Fruit fly (Drosophila melanogaster): Measurements from ENCODE around the gene CG7573.
A peak's percentile ranks its signal among the peaks of the same experiment; 100 is the strongest.

CG7573 gene

DNA sequence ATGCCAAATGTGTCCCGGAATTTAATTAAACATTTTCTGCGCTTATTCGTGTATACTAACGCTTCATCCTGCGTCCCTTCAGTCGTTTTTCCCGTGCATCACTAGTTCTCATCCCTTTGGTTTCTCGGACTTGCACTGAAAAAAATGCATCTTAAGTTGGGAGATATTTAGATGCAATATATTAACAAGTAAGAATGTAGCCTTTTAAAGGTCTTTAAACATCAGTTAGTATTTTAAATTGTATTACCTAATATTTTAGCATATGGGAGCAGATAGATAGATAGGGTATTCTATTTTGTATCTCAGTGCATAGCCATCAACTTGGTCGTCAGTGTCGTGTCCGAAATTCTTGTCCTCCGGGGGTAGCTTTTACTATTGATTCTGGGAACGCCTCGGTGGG, 22.4 kb downstream of the CG7573 start (continued):
- peak; percentile 5 for TF ChIP-seq Nf-YB (GFP tag; optimal IDR thresholded peaks at IDR 0.05)
- TF ChIP-seq Ptx1 (GFP tag; IDR thresholded peaks at IDR 0.05) = peak; percentile 44; the same call in 1 of the 2 replicates
- peak; percentile 26 for TF ChIP-seq CG30403 (GFP tag; optimal IDR thresholded peaks at IDR 0.05)
- peak; percentile 34; the same call in 1 of the 2 replicates for TF ChIP-seq CG4404 (GFP tag; IDR thresholded peaks at IDR 0.05)
- peak; percentile 37 for TF ChIP-seq Camta (GFP tag; optimal IDR thresholded peaks at IDR 0.05)
- peak; percentile 30 for TF ChIP-seq CG12659 (GFP tag; optimal IDR thresholded peaks at IDR 0.05)
- peak; percentile 42; the same call in 1 of the 3 replicates for TF ChIP-seq otp (GFP tag; IDR thresholded peaks at IDR 0.05)
- peak; percentile 65 for TF ChIP-seq CG7839 (tag; optimal IDR thresholded peaks at IDR 0.05)
- TF ChIP-seq BtbVII (GFP tag; optimal IDR thresholded peaks at IDR 0.05) = no peak
- TF ChIP-seq zen (tag; optimal IDR thresholded peaks at IDR 0.05) = peak; percentile 31
- TF ChIP-seq CG17385 (GFP tag; optimal IDR thresholded peaks at IDR 0.05) = peak; percentile 30
- TF ChIP-seq Ssrp (tag; optimal IDR thresholded peaks at IDR 0.05) = peak; percentile 57
- peak; percentile 21 for TF ChIP-seq org-1 (GFP tag; optimal IDR thresholded peaks at IDR 0.05)
- TF ChIP-seq CG2712 (tag; optimal IDR thresholded peaks at IDR 0.05) = peak; percentile 81
- peak; percentile 66 for TF ChIP-seq CG2202 (tag; optimal IDR thresholded peaks at IDR 0.05)
- TF ChIP-seq Atf6 (GFP tag; IDR thresholded peaks at IDR 0.05) = no peak
- peak; percentile 47 for TF ChIP-seq CG8388 (GFP tag; optimal IDR thresholded peaks at IDR 0.05)
- TF ChIP-seq gce (GFP tag; IDR thresholded peaks at IDR 0.05) = 0 out of 3 replicates have a peak, but pooled peaks have one; percentile 22
- no peak for TF ChIP-seq usp (GFP tag; optimal IDR thresholded peaks at IDR 0.05)
- peak; percentile 49; the same call in 1 of the 2 replicates for TF ChIP-seq CG32772 (GFP tag; IDR thresholded peaks at IDR 0.05)
- peak; percentile 69 for TF ChIP-seq CG12391 (tag; optimal IDR thresholded peaks at IDR 0.05)
- TF ChIP-seq sens (GFP tag) = peak; percentile 94
- TF ChIP-seq tap (tag; optimal IDR thresholded peaks at IDR 0.05) = peak; percentile 57
- TF ChIP-seq dysf (GFP tag; IDR thresholded peaks at IDR 0.05) = peak; percentile 48; the same call in 1 of the 3 replicates
- peak; percentile 37 for TF ChIP-seq gcm (GFP tag; optimal IDR thresholded peaks at IDR 0.05)
- peak; percentile 20 for TF ChIP-seq CG9437 (GFP tag; optimal IDR thresholded peaks at IDR 0.05)
- TF ChIP-seq CG8290 (GFP tag; optimal IDR thresholded peaks at IDR 0.05) = no peak
- TF ChIP-seq CG8290 (tag; optimal IDR thresholded peaks at IDR 0.05) = peak in 1 of 2 experiments; percentile 15
- TF ChIP-seq bab2 (GFP tag; optimal IDR thresholded peaks at IDR 0.05) = peak; percentile 28
- peak; percentile 59 for TF ChIP-seq grau (tag; optimal IDR thresholded peaks at IDR 0.05)
- TF ChIP-seq peb (GFP tag; IDR thresholded peaks at IDR 0.05) = 0 out of 2 replicates have a peak, but pooled peaks have one; percentile 19
- TF ChIP-seq gsb-n (tag; optimal IDR thresholded peaks at IDR 0.05) = peak; percentile 60
- TF ChIP-seq ranshi (GFP tag; IDR thresholded peaks at IDR 0.05) = peak; percentile 63
- peak; percentile 32 for TF ChIP-seq Dek (tag; optimal IDR thresholded peaks at IDR 0.05)
- TF ChIP-seq ab (GFP tag; optimal IDR thresholded peaks at IDR 0.05) = no peak
- TF ChIP-seq dmrt99B (tag; optimal IDR thresholded peaks at IDR 0.05) = peak; percentile 42
- peak; percentile 51; the same call in 2 of the 3 replicates for TF ChIP-seq ci (GFP tag; IDR thresholded peaks at IDR 0.05)
- TF ChIP-seq CG16863 (GFP tag; optimal IDR thresholded peaks at IDR 0.05) = peak; percentile 24
- peak; percentile 61 for TF ChIP-seq Xbp1 (GFP tag; optimal IDR thresholded peaks at IDR 0.05)
- no peak for TF ChIP-seq CG10321 (GFP tag; IDR thresholded peaks at IDR 0.05)
- no peak for TF ChIP-seq jumu (GFP tag; optimal IDR thresholded peaks at IDR 0.05)
- TF ChIP-seq CG17328 (GFP tag; IDR thresholded peaks at IDR 0.05) = no peak
- no peak for TF ChIP-seq sc (optimal IDR thresholded peaks at IDR 0.05)
- TF ChIP-seq sc (GFP tag; optimal IDR thresholded peaks at IDR 0.05) = peak; percentile 1
- peak; percentile 18; the same call in 1 of the 2 replicates for TF ChIP-seq ap (GFP tag; IDR thresholded peaks at IDR 0.05)
- peak; percentile 12 to 45 for TF ChIP-seq Hr51 (GFP tag; optimal IDR thresholded peaks at IDR 0.05)
- peak; percentile 37; the same call in 1 of the 3 replicates for TF ChIP-seq croc (GFP tag; conservative IDR thresholded peaks at IDR 0.05)
- TF ChIP-seq ttk (GFP tag; IDR thresholded peaks at IDR 0.05) = peak; percentile 40; the same call in 1 of the 2 replicates
- peak; percentile 23 for TF ChIP-seq HHEX (GFP tag; optimal IDR thresholded peaks at IDR 0.05)
- TF ChIP-seq Fer1 (GFP tag; optimal IDR thresholded peaks at IDR 0.05) = peak; percentile 39
- peak in 1 of 3 experiments; percentile 75 for TF ChIP-seq lola (GFP tag; optimal IDR thresholded peaks at IDR 0.05)

Data from whole organism, embryonic.